Worm (Caenorhabditis elegans): Measurements from ENCODE around the gene aqp-2.
A peak's percentile ranks its signal among the peaks of the same experiment; 100 is the strongest.

ce11 chrII:9306835-9307234 lies 45.1 kb upstream of the aqp-2 start:
- TF ChIP-seq unc-62 (GFP tag; optimal IDR thresholded peaks at IDR 0.05) = peak; percentile 67
- TF ChIP-seq nhr-12 (tag; optimal IDR thresholded peaks at IDR 0.05) = no peak
- no peak for TF ChIP-seq tbx-2 (tag; optimal IDR thresholded peaks at IDR 0.05)
- no peak for TF ChIP-seq elt-2 (tag; optimal IDR thresholded peaks at IDR 0.05)
- TF ChIP-seq nhr-76 (tag; optimal IDR thresholded peaks at IDR 0.05) = no peak
- TF ChIP-seq ama-1 (optimal IDR thresholded peaks at IDR 0.05) = no peak
- TF ChIP-seq nhr-237 (tag; optimal IDR thresholded peaks at IDR 0.05) = no peak

Measured in whole organism, L3 larva.